Fruit fly (Drosophila melanogaster) whole organism, embryonic: ENCODE results near the gene Enoph.

Experiments used
- C15 ChIP-seq: fragments of 200-800 bp; sonication (Bioruptor generic); IDR thresholded peaks from 3 replicates; pipeline ENCODE4 v1.3.6; 2022; ENCODE audit warnings: missing biosample characterization, missing genetic modification characterization
- CG11093 ChIP-seq: fragments of 200-800 bp; sonication (Bioruptor generic); IDR thresholded peaks from 3 replicates; pipeline ENCODE4 v1.3.6; 2022; ENCODE audit warnings: missing biosample characterization, missing genetic modification characterization
- CG13894 ChIP-seq: fragments of 200-800 bp; sonication (Bioruptor generic); optimal IDR thresholded peaks from 3 replicates; lab custom pipeline; 2018; ENCODE audit warnings: missing biosample characterization, mild to moderate bottlenecking, missing genetic modification characterization, moderate library complexity
- CG15073 ChIP-seq: fragments of 200-800 bp; sonication (Bioruptor generic); optimal IDR thresholded peaks from 2 replicates; lab custom pipeline; 2016; ENCODE audit warnings: missing biosample characterization, missing genetic modification characterization
- CG16815 ChIP-seq: fragments of 200-800 bp; sonication (Bioruptor generic); optimal IDR thresholded peaks from 3 replicates; lab custom pipeline; 2017; ENCODE audit warnings: missing biosample characterization, mild to moderate bottlenecking, missing genetic modification characterization
- CG17612 ChIP-seq: fragments of 200-800 bp; sonication (Bioruptor generic); IDR thresholded peaks from 2 replicates; pipeline ENCODE4 v1.3.6; 2022; ENCODE audit warnings: missing biosample characterization, missing genetic modification characterization
- CG34422 ChIP-seq: fragments of 200-800 bp; sonication (Bioruptor generic); IDR thresholded peaks from 3 replicates; pipeline ENCODE4 v1.3.6; 2022; ENCODE audit warnings: missing biosample characterization, missing genetic modification characterization
- CG4820 ChIP-seq: fragments of 200-800 bp; sonication (Bioruptor generic); optimal IDR thresholded peaks from 3 replicates; lab custom pipeline; 2016; ENCODE audit warnings: missing biosample characterization, missing genetic modification characterization
- CG4854 ChIP-seq: fragments of 200-800 bp; sonication (Bioruptor generic); optimal IDR thresholded peaks from 2 replicates; lab custom pipeline; 2016; ENCODE audit warnings: missing biosample characterization, missing genetic modification characterization, inconsistent platforms
- CG5245 ChIP-seq: fragments of 200-800 bp; sonication (Bioruptor generic); optimal IDR thresholded peaks from 3 replicates; lab custom pipeline; 2016; ENCODE audit warnings: missing biosample characterization, missing genetic modification characterization
- CG5953 ChIP-seq: fragments of 200-800 bp; sonication (Bioruptor generic); IDR thresholded peaks from 2 replicates; pipeline ENCODE4 v1.3.6; 2022; ENCODE audit warnings: missing biosample characterization, missing genetic modification characterization
- CG6254 ChIP-seq: fragments of 200-800 bp; sonication (Bioruptor generic); optimal IDR thresholded peaks from 3 replicates; lab custom pipeline; 2017; ENCODE audit warnings: mild to moderate bottlenecking, missing biosample characterization, missing genetic modification reagents, missing genetic modification characterization
- CG6791 ChIP-seq: fragments of 200-800 bp; sonication (Bioruptor generic); IDR thresholded peaks from 3 replicates; pipeline ENCODE4 v1.3.6; 2022; ENCODE audit warnings: missing biosample characterization, missing genetic modification characterization; ENCODE audit not compliant: partially characterized antibody
- CG8359 ChIP-seq: fragments of 200-800 bp; sonication (Bioruptor generic); optimal IDR thresholded peaks from 2 replicates; lab custom pipeline; 2017; ENCODE audit warnings: missing biosample characterization, mild to moderate bottlenecking, missing genetic modification characterization, borderline replicate concordance
- CG8478 ChIP-seq: fragments of >200 bp; optimal IDR thresholded peaks from 2 replicates; lab custom pipeline; 2018
- CkIIα-i1 ChIP-seq: fragments of 200-800 bp; sonication (Bioruptor generic); IDR thresholded peaks from 2 replicates; pipeline ENCODE4 v1.3.6; 2022; ENCODE audit warnings: missing biosample characterization, missing genetic modification characterization
- CoRest ChIP-seq: fragments of 200-800 bp; sonication (Bioruptor generic); optimal IDR thresholded peaks from 3 replicates; lab custom pipeline; 2018; ENCODE audit warnings: missing biosample characterization, mild to moderate bottlenecking, missing genetic modification characterization, moderate library complexity
- D ChIP-seq, 2 experiments: fragments of 200-800 bp in 1 of 2; fragments of >200 bp in 1 of 2; sonication (Bioruptor generic) in 1 of 2; optimal IDR thresholded peaks; 2 replicates in 1 of 2; 3 replicates in 1 of 2; lab custom pipeline; 2017; ENCODE audit warnings: mild to moderate bottlenecking in 1 of 2, missing biosample characterization in 1 of 2, missing genetic modification characterization in 1 of 2, missing genetic modification reagents in 1 of 2
- D19A ChIP-seq: fragments of 200-800 bp; optimal IDR thresholded peaks from 3 replicates; lab custom pipeline; 2019; ENCODE audit warnings: missing biosample characterization, mild to moderate bottlenecking, missing genetic modification characterization, moderate library complexity
- Dref ChIP-seq: fragments of 200-800 bp; sonication (Bioruptor generic); IDR thresholded peaks from 2 replicates; pipeline ENCODE4 v1.3.6; 2022; ENCODE audit warnings: missing biosample characterization, missing genetic modification characterization
- Gug ChIP-seq: fragments of 200-800 bp; sonication (Bioruptor generic); IDR thresholded peaks from 4 replicates; pipeline ENCODE4 v1.3.6; 2022; ENCODE audit warnings: missing biosample characterization, missing genetic modification characterization
- Hmx ChIP-seq: fragments of 200-800 bp; sonication (Bioruptor generic); optimal IDR thresholded peaks from 2 replicates; lab custom pipeline; 2016; ENCODE audit warnings: missing biosample characterization, missing genetic modification characterization
- Nf-YC ChIP-seq: fragments of 200-800 bp; optimal IDR thresholded peaks from 3 replicates; lab custom pipeline; 2019; ENCODE audit warnings: missing biosample characterization, mild to moderate bottlenecking, missing genetic modification characterization, moderate library complexity
- NfI ChIP-seq: fragments of 200-800 bp; sonication (Bioruptor generic); optimal IDR thresholded peaks from 3 replicates; lab custom pipeline; 2018; ENCODE audit warnings: missing biosample characterization, mild to moderate bottlenecking, missing genetic modification characterization, moderate library complexity
- Optix ChIP-seq: fragments of 200-800 bp; sonication (Bioruptor generic); IDR thresholded peaks from 3 replicates; pipeline ENCODE4 v1.3.6; 2022; ENCODE audit warnings: missing biosample characterization, missing genetic modification characterization
- Scr ChIP-seq: fragments of 200-800 bp; sonication (Bioruptor generic); IDR thresholded peaks from 2 replicates; pipeline ENCODE4 v1.3.6; 2022; ENCODE audit warnings: missing biosample characterization, missing genetic modification characterization; ENCODE audit not compliant: partially characterized antibody
- Sin3A ChIP-seq: fragments of >200 bp; optimal IDR thresholded peaks from 2 replicates; lab custom pipeline; 2018
- Sry-δ ChIP-seq: fragments of 200-800 bp; sonication (Bioruptor generic); optimal IDR thresholded peaks from 2 replicates; lab custom pipeline; 2016; ENCODE audit warnings: missing biosample characterization, missing genetic modification characterization
- Stat92E ChIP-seq, 3 experiments: fragments of >200 bp in 2 of 3; fragments of 200-800 bp in 1 of 3; sonication (Bioruptor generic) in 1 of 3; optimal IDR thresholded peaks; 2 replicates each; lab custom pipeline; 2017 to 2019; ENCODE audit warnings: missing biosample characterization in 3 of 3, missing genetic modification characterization in 3 of 3, mild to moderate bottlenecking in 1 of 3, moderate library complexity in 1 of 3
- Xrp1 ChIP-seq: fragments of 200-800 bp; sonication (Bioruptor generic); IDR thresholded peaks from 2 replicates; pipeline ENCODE4 v1.3.6; 2022; ENCODE audit warnings: missing biosample characterization, missing genetic modification characterization
- YL-1 ChIP-seq: fragments of 200-800 bp; sonication (Bioruptor generic); optimal IDR thresholded peaks from 3 replicates; lab custom pipeline; 2017; ENCODE audit warnings: missing biosample characterization, mild to moderate bottlenecking, missing genetic modification characterization
- ap ChIP-seq: fragments of 200-800 bp; sonication (Bioruptor generic); IDR thresholded peaks from 2 replicates; pipeline ENCODE4 v1.3.6; 2022; ENCODE audit warnings: missing biosample characterization, missing genetic modification characterization
- cad ChIP-seq: fragments of >200 bp; optimal IDR thresholded peaks from 2 replicates; lab custom pipeline; 2017; ENCODE audit warnings: missing biosample characterization, missing genetic modification characterization
- dati ChIP-seq: fragments of 200-800 bp; sonication (Bioruptor generic); IDR thresholded peaks from 2 replicates; pipeline ENCODE4 v1.3.6; 2022; ENCODE audit warnings: missing biosample characterization, missing genetic modification characterization
- exex ChIP-seq: fragments of 200-800 bp; sonication (Bioruptor generic); optimal IDR thresholded peaks from 4 replicates; lab custom pipeline; 2018; ENCODE audit warnings: missing biosample characterization, mild to moderate bottlenecking, missing genetic modification characterization, moderate library complexity
- fd3F ChIP-seq: fragments of 200-800 bp; sonication (Bioruptor generic); optimal IDR thresholded peaks from 2 replicates; lab custom pipeline; 2018; ENCODE audit warnings: missing biosample characterization, mild to moderate bottlenecking, missing genetic modification characterization, moderate library complexity
- fu2 ChIP-seq: fragments of 200-800 bp; sonication (Bioruptor generic); optimal IDR thresholded peaks from 2 replicates; lab custom pipeline; 2016; ENCODE audit warnings: missing biosample characterization, missing genetic modification characterization
- gcm ChIP-seq: fragments of 200-800 bp; sonication (Bioruptor generic); optimal IDR thresholded peaks from 2 replicates; lab custom pipeline; 2019; ENCODE audit warnings: missing biosample characterization, mild to moderate bottlenecking, missing genetic modification characterization, moderate library complexity
- gcm2 ChIP-seq: fragments of 200-800 bp; sonication (Bioruptor generic); optimal IDR thresholded peaks from 2 replicates; lab custom pipeline; 2016; ENCODE audit warnings: missing biosample characterization, missing genetic modification characterization
- grn ChIP-seq: fragments of 200-800 bp; sonication (Bioruptor generic); optimal IDR thresholded peaks from 3 replicates; lab custom pipeline; 2017; ENCODE audit warnings: missing biosample characterization, missing genetic modification characterization
- gro ChIP-seq: fragments of 200-800 bp; sonication (Bioruptor generic); optimal IDR thresholded peaks from 2 replicates; lab custom pipeline; 2016; ENCODE audit warnings: missing biosample characterization, missing genetic modification characterization
- ind ChIP-seq: fragments of 200-800 bp; sonication (Bioruptor generic); optimal IDR thresholded peaks from 3 replicates; lab custom pipeline; 2016; ENCODE audit warnings: missing biosample characterization, missing genetic modification characterization
- kah ChIP-seq: fragments of 200-800 bp; sonication (Bioruptor generic); optimal IDR thresholded peaks from 2 replicates; lab custom pipeline; 2018; ENCODE audit warnings: missing biosample characterization, mild to moderate bottlenecking, missing genetic modification characterization
- nom ChIP-seq: fragments of 200-800 bp; sonication (Bioruptor generic); optimal IDR thresholded peaks from 2 replicates; lab custom pipeline; 2017; ENCODE audit warnings: missing biosample characterization, missing genetic modification characterization, mild to moderate bottlenecking, moderate library complexity, missing genetic modification reagents
- odd ChIP-seq: fragments of 200-800 bp; sonication (Bioruptor generic); optimal IDR thresholded peaks from 2 replicates; lab custom pipeline; 2017; ENCODE audit warnings: missing biosample characterization, mild to moderate bottlenecking, missing genetic modification characterization
- p53 ChIP-seq: fragments of 200-800 bp; sonication (Bioruptor generic); optimal IDR thresholded peaks from 2 replicates; lab custom pipeline; 2016; ENCODE audit warnings: missing biosample characterization, missing genetic modification characterization
- prd ChIP-seq, 3 experiments: fragments of >200 bp in 2 of 3; fragments of 200-800 bp in 1 of 3; sonication (Bioruptor generic) in 1 of 3; optimal IDR thresholded peaks in 2 of 3; IDR thresholded peaks in 1 of 3; 2 replicates in 2 of 3; 3 replicates in 1 of 3; pipeline versions ENCODE4 v1.3.6 to Lab custom; 2017 to 2022; ENCODE audit warnings: missing biosample characterization in 1 of 3, missing genetic modification characterization in 1 of 3
- pzg ChIP-seq: fragments of 200-800 bp; sonication (Bioruptor generic); optimal IDR thresholded peaks from 3 replicates; lab custom pipeline; 2018; ENCODE audit warnings: missing biosample characterization, mild to moderate bottlenecking, missing genetic modification characterization, moderate library complexity
- stc ChIP-seq: fragments of 200-800 bp; sonication (Bioruptor generic); IDR thresholded peaks from 2 replicates; pipeline ENCODE4 v1.3.6; 2022; ENCODE audit warnings: missing biosample characterization, missing genetic modification characterization
- tll ChIP-seq, 2 experiments: fragments of 200-800 bp in 1 of 2; fragments of >200 bp in 1 of 2; sonication (Bioruptor generic) in 1 of 2; optimal IDR thresholded peaks; 2 replicates each; lab custom pipeline; 2017 to 2019; ENCODE audit warnings: missing biosample characterization in 2 of 2, missing genetic modification characterization in 2 of 2, mild to moderate bottlenecking in 1 of 2, moderate library complexity in 1 of 2

The Enoph gene

dm6 chr3R:5209481-5209880 is 47.0 kb downstream of the Enoph start (continued):
- peak; percentile 44; the same call in 1 of the 2 replicates for TF ChIP-seq CG5953 (GFP tag; lab: Robert Waterston, UW)
- TF ChIP-seq stc (GFP tag; lab: Robert Waterston, UW): 0 out of 2 replicates have a peak, but pooled peaks have one; percentile 26
- no peak for TF ChIP-seq CG16815 (GFP tag; lab: Kevin White, UChicago)
- no peak for TF ChIP-seq pzg (GFP tag; lab: Kevin White, UChicago)
- 0 out of 3 replicates have a peak, but pooled peaks have one; percentile 11 for TF ChIP-seq CG11093 (GFP tag; lab: Robert Waterston, UW)
- TF ChIP-seq Stat92E (GFP tag; optimal IDR thresholded peaks at IDR 0.05; lab: Kevin White, UChicago): peak in 1 of 3 experiments; percentile 0
- TF ChIP-seq Gug: peak; percentile 46; the same call in 1 of the 4 replicates
- peak; percentile 29 for TF ChIP-seq NfI
- no peak for TF ChIP-seq tll (GFP tag; optimal IDR thresholded peaks at IDR 0.05; lab: Kevin White, UChicago)
- TF ChIP-seq ind (GFP tag; lab: Kevin White, UChicago): peak; percentile 21
- peak; percentile 52; the same call in 1 of the 2 replicates for TF ChIP-seq Xrp1 (GFP tag; lab: Robert Waterston, UW)
- TF ChIP-seq YL-1 (GFP tag; lab: Kevin White, UChicago): no peak
- no peak for TF ChIP-seq ap (GFP tag; lab: Robert Waterston, UW)
- no peak for TF ChIP-seq Nf-YC (tag; lab: Kevin White, UChicago)
- 0 out of 3 replicates have a peak, but pooled peaks have one; percentile 35 for TF ChIP-seq Optix
- no peak for TF ChIP-seq CG13894
- TF ChIP-seq Hmx: no peak
- TF ChIP-seq CG5245 (GFP tag; lab: Kevin White, UChicago): peak; percentile 20
- peak; percentile 44 for TF ChIP-seq CG4820
- no peak for TF ChIP-seq exex (tag; lab: Kevin White, UChicago)
- TF ChIP-seq gcm (GFP tag; lab: Kevin White, UChicago): peak; percentile 7
- TF ChIP-seq CG17612 (GFP tag; lab: Robert Waterston, UW): no peak
- TF ChIP-seq CG4854 (GFP tag; lab: Kevin White, UChicago): no peak
- peak; percentile 41 for TF ChIP-seq CG6254 (GFP tag; lab: Kevin White, UChicago)
- no peak for TF ChIP-seq CG8478
- TF ChIP-seq grn (GFP tag; lab: Kevin White, UChicago): no peak
- peak; percentile 19 for TF ChIP-seq D19A (tag; lab: Kevin White, UChicago)
- no peak for TF ChIP-seq kah (GFP tag; lab: Kevin White, UChicago)
- TF ChIP-seq gro: no peak
- no peak for TF ChIP-seq dati (GFP tag; lab: Robert Waterston, UW)
- TF ChIP-seq fu2 (GFP tag; lab: Kevin White, UChicago): no peak
- no peak for TF ChIP-seq CkIIα-i1
- no peak for TF ChIP-seq Dref
- peak; percentile 59 for TF ChIP-seq nom (GFP tag; lab: Kevin White, UChicago)
- TF ChIP-seq odd (GFP tag; lab: Kevin White, UChicago): no peak
- no peak for TF ChIP-seq CG34422
- no peak for TF ChIP-seq Sin3A (lab: Kevin White, UChicago)
- TF ChIP-seq CG15073: no peak
- no peak for TF ChIP-seq fd3F (GFP tag; lab: Kevin White, UChicago)
- peak; percentile 1 for TF ChIP-seq Sry-δ
- TF ChIP-seq CG6791 (GFP tag; lab: Robert Waterston, UW): no peak
- no peak for TF ChIP-seq p53
- no peak for TF ChIP-seq cad (GFP tag; lab: Kevin White, UChicago)
- no peak for TF ChIP-seq gcm2
- TF ChIP-seq prd (optimal IDR thresholded peaks at IDR 0.05; lab: Kevin White, UChicago): no peak
- TF ChIP-seq prd (GFP tag; IDR thresholded peaks at IDR 0.05; lab: Robert Waterston, UW): peak; percentile 68; the same call in 1 of the 3 replicates
- peak; percentile 23 for TF ChIP-seq CoRest (tag; lab: Kevin White, UChicago)
- TF ChIP-seq D (optimal IDR thresholded peaks at IDR 0.05; lab: Kevin White, UChicago): no peak
- TF ChIP-seq D (GFP tag; optimal IDR thresholded peaks at IDR 0.05; lab: Kevin White, UChicago): peak; percentile 43
- no peak for TF ChIP-seq Scr (GFP tag; lab: Robert Waterston, UW)
- no peak for TF ChIP-seq C15 (GFP tag; lab: Robert Waterston, UW)
- no peak for TF ChIP-seq CG8359
